Fruit fly (Drosophila melanogaster): ENCODE measurements around the gene CG43867.

- TF ChIP-seq psq (optimal IDR thresholded peaks at IDR 0.05), result no peak
- TF ChIP-seq Dll (optimal IDR thresholded peaks at IDR 0.05), result no peak
- no peak for TF ChIP-seq usp (GFP tag; optimal IDR thresholded peaks at IDR 0.05)
- no peak for TF ChIP-seq pan (optimal IDR thresholded peaks at IDR 0.05)
- TF ChIP-seq CG8478 (optimal IDR thresholded peaks at IDR 0.05), result no peak
- TF ChIP-seq EcR (GFP tag; optimal IDR thresholded peaks at IDR 0.05), result no peak
Measured at dm6 chrX:868441-868840, 59.3 kb downstream of the CG43867 start.
